Fruit fly (Drosophila melanogaster) whole organism, pupa: ENCODE data around the gene Wdr59.

Experiments
- CG10348 ChIP-seq: fragments of 200-800 bp; sonication (Bioruptor generic); IDR thresholded peaks from 2 replicates; pipeline ENCODE4 v1.3.6; 2022; ENCODE audit warnings: missing biosample characterization, missing genetic modification characterization
- CG12605 ChIP-seq: fragments of 200-800 bp; sonication (Bioruptor generic); IDR thresholded peaks from 2 replicates; pipeline ENCODE4 v1.3.6; 2022; ENCODE audit warnings: missing biosample characterization, missing genetic modification characterization
- CG14655 ChIP-seq: fragments of 200-800 bp; sonication (Bioruptor generic); optimal IDR thresholded peaks from 3 replicates; lab custom pipeline; 2017; ENCODE audit warnings: mild to moderate bottlenecking, missing biosample characterization, missing genetic modification reagents, missing genetic modification characterization
- CG34367 ChIP-seq: fragments of 200-800 bp; sonication (Bioruptor generic); optimal IDR thresholded peaks from 2 replicates; lab custom pipeline; 2018; ENCODE audit warnings: missing biosample characterization, mild to moderate bottlenecking, missing genetic modification characterization
- CG4496 ChIP-seq: fragments of 200-800 bp; sonication (Bioruptor generic); IDR thresholded peaks from 3 replicates; pipeline ENCODE4 v1.3.6; 2022; ENCODE audit warnings: missing biosample characterization, missing genetic modification characterization
- CG9948 ChIP-seq: fragments of 200-800 bp; sonication (Bioruptor generic); optimal IDR thresholded peaks from 2 replicates; lab custom pipeline; 2018; ENCODE audit warnings: missing biosample characterization, mild to moderate bottlenecking, missing genetic modification characterization, moderate library complexity
- D1 ChIP-seq: fragments of 200-800 bp; sonication (Bioruptor generic); optimal IDR thresholded peaks from 2 replicates; lab custom pipeline; 2018; ENCODE audit warnings: missing biosample characterization, mild to moderate bottlenecking, missing genetic modification characterization, moderate library complexity
- EcR ChIP-seq: fragments of 200-800 bp; sonication (Bioruptor generic); optimal IDR thresholded peaks from 3 replicates; lab custom pipeline; 2019; ENCODE audit warnings: missing biosample characterization, missing genetic modification characterization, mild to moderate bottlenecking, moderate library complexity, missing genetic modification reagents
- Pif1A ChIP-seq: fragments of 200-800 bp; sonication (Bioruptor generic); optimal IDR thresholded peaks from 3 replicates; lab custom pipeline; 2016; ENCODE audit warnings: missing biosample characterization, missing genetic modification characterization
- Snoo ChIP-seq: fragments of 200-800 bp; sonication (Bioruptor generic); optimal IDR thresholded peaks from 3 replicates; lab custom pipeline; 2017; ENCODE audit warnings: missing biosample characterization, mild to moderate bottlenecking, missing genetic modification characterization, inconsistent platforms
- gl ChIP-seq: fragments of 200-800 bp; sonication (Bioruptor generic); optimal IDR thresholded peaks from 2 replicates; lab custom pipeline; 2018; ENCODE audit warnings: missing biosample characterization, mild to moderate bottlenecking, missing genetic modification characterization

- TF ChIP-seq CG14655 (GFP tag; lab: Kevin White, UChicago) (peak; percentile 70), gl (peak; percentile 18), EcR (GFP tag; lab: Kevin White, UChicago) (no peak), CG34367 (tag; lab: Kevin White, UChicago) (no peak), D1 (tag; lab: Kevin White, UChicago) (no peak), CG9948 (tag; lab: Kevin White, UChicago) (peak; percentile 52), Snoo (no peak), CG4496 (GFP tag; lab: Robert Waterston, UW) (no peak), CG12605 (no peak), Pif1A (GFP tag; lab: Kevin White, UChicago) (peak; percentile 14), CG10348 (GFP tag; lab: Robert Waterston, UW) (no peak)
Measured at dm6 chr2L:11048307-11048706, 42.9 kb upstream of the Wdr59 start.
